Worm (Caenorhabditis elegans) whole organism, late embryonic: Measurements from ENCODE around the gene F40G9.9.
"Not testable (repeated sequence)": the region's sequence is repeated elsewhere in the genome, so short reads cannot be mapped to it uniquely, and the experiment has no call there.

ENCODE experiments used
- K09A11.1 ChIP-seq: sonication (generic microtip); optimal IDR thresholded peaks from 2 replicates; lab custom pipeline; 2017; ENCODE audit warnings: antibody characterized with exemption, mild to moderate bottlenecking, missing genetic modification characterization, missing compliant biosample characterization; ENCODE audit not compliant: insufficient read depth
- ama-1 ChIP-seq: fragments of 150-350 bp; optimal IDR thresholded peaks from 2 replicates; lab custom pipeline; 2014
- fax-1 ChIP-seq: sonication (generic microtip); optimal IDR thresholded peaks from 2 replicates; lab custom pipeline; 2016; ENCODE audit warnings: missing genotype, missing genetic modification characterization, missing compliant biosample characterization
- nhr-11 ChIP-seq: fragments of 150-350 bp; optimal IDR thresholded peaks from 2 replicates; lab custom pipeline; 2014; ENCODE audit warnings: missing biosample characterization, missing genetic modification characterization
- pha-4 ChIP-seq: fragments of 150-350 bp; optimal IDR thresholded peaks from 2 replicates; lab custom pipeline; 2018; ENCODE audit warnings: missing biosample characterization, missing genetic modification reagents, missing genetic modification characterization
- rnt-1 ChIP-seq: sonication (generic microtip); optimal IDR thresholded peaks from 2 replicates; lab custom pipeline; 2016; ENCODE audit warnings: missing genetic modification characterization, missing compliant biosample characterization
- sox-4 ChIP-seq: sonication (generic microtip); optimal IDR thresholded peaks from 2 replicates; lab custom pipeline; 2017; ENCODE audit warnings: mild to moderate bottlenecking, missing genetic modification characterization, inconsistent platforms, missing compliant biosample characterization
- unc-55 ChIP-seq: sonication (generic microtip); optimal IDR thresholded peaks from 2 replicates; lab custom pipeline; 2017; ENCODE audit warnings: missing biosample characterization, missing genetic modification reagents, missing genetic modification characterization
- unc-86 ChIP-seq: sonication (generic microtip); optimal IDR thresholded peaks from 2 replicates; lab custom pipeline; 2016; ENCODE audit warnings: missing genetic modification characterization, missing compliant biosample characterization

DNA sequence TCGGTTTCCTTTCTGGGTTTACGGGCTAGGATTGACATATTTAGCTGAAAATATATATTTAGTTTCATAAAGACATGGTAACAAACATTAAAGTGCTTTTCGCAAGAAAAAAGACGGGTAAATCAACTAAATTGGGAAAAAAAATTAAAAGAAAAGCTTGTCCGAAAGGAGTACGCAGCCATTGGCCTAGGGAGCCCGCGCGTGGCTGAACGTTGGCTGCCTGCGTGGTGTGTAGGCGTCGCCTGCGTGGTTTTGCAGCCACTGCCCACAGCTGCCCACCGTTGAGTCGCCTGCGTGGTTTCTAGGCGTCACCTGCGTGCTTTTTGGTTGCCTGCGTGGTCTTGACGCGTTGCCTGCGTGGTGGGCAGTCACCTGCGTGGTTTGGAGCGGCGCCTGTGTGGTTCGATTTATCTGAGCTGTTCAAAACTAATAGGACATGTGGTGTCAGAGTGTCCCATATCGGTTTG lies 49.5 kb downstream of the F40G9.9 start, which contains the start of gene C29F9.12:
- not testable (repeated sequence) for TF ChIP-seq fax-1 (tag; lab: Kevin White, UChicago); nhr-11 (tag; lab: Kevin White, UChicago); sox-4 (tag; lab: Kevin White, UChicago); pha-4 (tag; lab: Kevin White, UChicago); K09A11.1 (tag; lab: Kevin White, UChicago); ama-1 (lab: Kevin White, UChicago); unc-86 (tag; lab: Kevin White, UChicago); rnt-1 (tag; lab: Kevin White, UChicago); unc-55 (GFP tag; lab: Kevin White, UChicago)
